Worm (Caenorhabditis elegans) whole organism, midembryonic: ENCODE measurements around the gene T04G9.4.

ENCODE experiments used
- T22C8.4 ChIP-seq: fragments of 200-800 bp; sonication (Bioruptor generic); IDR thresholded peaks from 2 replicates; pipeline ENCODE4 v1.3.6; 2022; ENCODE audit warnings: missing genetic modification characterization, missing compliant biosample characterization
- flt-1 ChIP-seq: fragments of 200-800 bp; sonication (Bioruptor generic); IDR thresholded peaks from 2 replicates; pipeline ENCODE4 v1.3.6; 2022; ENCODE audit warnings: missing genetic modification characterization, missing compliant biosample characterization
- klf-2 ChIP-seq: fragments of 200-800 bp; sonication (Bioruptor generic); conservative IDR thresholded peaks from 2 replicates; pipeline ENCODE4 v1.3.6; 2022; ENCODE audit warnings: missing genetic modification reagents, missing genetic modification characterization, missing compliant biosample characterization
- med-1 ChIP-seq: sonication (generic microtip); optimal IDR thresholded peaks from 2 replicates; lab custom pipeline; 2017; ENCODE audit warnings: missing genetic modification characterization, mild to moderate bottlenecking, missing compliant biosample characterization, antibody characterized with exemption, missing genetic modification reagents; ENCODE audit not compliant: insufficient read depth
- ztf-23 ChIP-seq: fragments of 200-800 bp; sonication (Bioruptor generic); IDR thresholded peaks from 2 replicates; pipeline ENCODE4 v1.3.6; 2022; ENCODE audit warnings: missing genetic modification reagents, missing genetic modification characterization, missing compliant biosample characterization
- ztf-29 ChIP-seq: fragments of 200-800 bp; sonication (Bioruptor generic); IDR thresholded peaks from 2 replicates; pipeline ENCODE4 v1.3.6; 2022; ENCODE audit warnings: missing genetic modification reagents, missing genetic modification characterization, missing compliant biosample characterization

- TF ChIP-seq ztf-29 (no peak), T22C8.4 (no peak), med-1 (GFP tag; lab: Kevin White, UChicago) (no peak), flt-1 (GFP tag; lab: Robert Waterston, UW) (no peak), klf-2 (GFP tag; lab: Robert Waterston, UW) (no peak), ztf-23 (GFP tag; lab: Robert Waterston, UW) (no peak)
Observed at ce11 chrX:763452-763851, 8.8 kb upstream of the T04G9.4 start, which contains the start of gene dyf-11.
